Fruit fly (Drosophila melanogaster): Measurements from ENCODE around the gene brun.
A peak's percentile ranks its signal among the peaks of the same experiment; 100 is the strongest.

brun gene

DNA sequence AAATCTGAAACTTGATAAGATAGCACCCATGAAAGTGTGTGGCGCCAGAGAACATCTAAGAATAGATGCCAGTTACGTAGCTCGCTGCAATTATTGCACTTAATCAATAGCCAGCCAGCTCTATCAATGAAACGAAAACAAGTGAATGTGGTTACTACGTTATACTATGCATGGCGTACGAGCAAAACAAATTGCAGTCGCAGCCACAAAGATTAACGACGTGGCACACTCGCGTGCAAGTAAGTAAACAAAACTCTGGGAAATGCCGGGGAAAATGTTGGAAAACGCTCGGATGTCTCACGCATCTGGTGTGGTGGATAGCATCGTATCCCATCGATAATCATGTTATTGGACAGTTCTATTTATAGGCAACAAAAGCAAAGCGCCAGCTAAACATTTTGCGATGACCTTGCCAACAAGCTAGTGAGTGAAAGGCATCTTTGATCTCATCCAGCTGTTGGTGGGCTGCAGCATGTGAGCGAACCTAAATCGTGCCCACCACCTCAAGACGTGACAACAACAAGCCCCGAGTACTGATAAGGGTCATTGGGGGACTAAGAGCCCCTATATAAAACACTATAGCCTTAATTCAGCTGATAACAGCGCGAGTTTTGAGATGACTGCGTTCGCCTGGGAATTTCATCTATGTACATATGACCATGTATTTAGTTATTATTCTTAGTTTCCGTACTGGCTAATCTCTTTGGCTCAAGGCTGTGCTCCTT, 17.9 kb upstream of the brun start:
- TF ChIP-seq EcR (GFP tag; optimal IDR thresholded peaks at IDR 0.05) (peak; percentile 17), gl (tag; optimal IDR thresholded peaks at IDR 0.05) (no peak), CG12605 (GFP tag; IDR thresholded peaks at IDR 0.05) (no peak), CG32121 (GFP tag; IDR thresholded peaks at IDR 0.05) (0 out of 2 replicates have a peak, but pooled peaks have one; percentile 24)

DNA sequence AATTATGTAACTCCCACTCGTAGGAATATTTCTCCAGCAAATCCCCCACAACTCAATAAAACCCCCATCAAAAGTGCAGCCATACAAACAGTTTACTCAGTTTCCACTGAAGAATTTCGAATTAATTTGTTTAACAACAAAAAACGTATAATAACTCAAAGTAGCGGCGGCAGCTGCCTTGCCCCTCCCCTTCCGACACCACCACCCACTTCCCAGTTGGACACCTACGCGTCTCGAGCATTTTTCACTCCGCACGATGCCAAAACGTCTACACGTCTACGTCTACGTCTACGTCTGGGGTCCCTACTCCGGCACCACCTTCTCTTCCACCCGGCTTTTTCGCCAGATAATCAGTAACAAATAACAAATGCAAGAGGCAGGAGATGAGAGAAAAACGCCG, 15.2 kb upstream of the brun start:
- TF ChIP-seq CG13204 (GFP tag; optimal IDR thresholded peaks at IDR 0.05) = no peak
- 0 out of 2 replicates have a peak, but pooled peaks have one; percentile 15 for TF ChIP-seq Ets98B (GFP tag; IDR thresholded peaks at IDR 0.05)

DNA sequence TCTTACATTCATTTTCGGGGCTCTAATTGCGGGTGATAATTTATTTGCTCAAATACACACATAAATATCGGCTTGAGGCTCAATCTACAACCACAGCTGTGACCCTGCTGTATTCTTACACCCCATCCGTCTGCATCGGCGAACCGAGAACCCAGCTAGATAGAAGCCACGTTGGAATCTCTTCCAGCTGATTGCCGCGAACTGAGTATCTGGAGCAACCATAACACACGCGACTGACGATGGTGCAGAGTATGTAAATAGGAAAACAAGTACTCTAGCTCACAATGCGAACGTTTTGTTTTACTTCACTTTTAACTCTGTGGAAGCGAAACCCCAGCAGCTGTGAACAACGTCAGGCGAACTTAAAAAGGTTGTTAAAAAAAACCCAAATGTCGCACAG, 8.4 kb upstream of the brun start:
- TF ChIP-seq Pif1A (GFP tag; optimal IDR thresholded peaks at IDR 0.05) (no peak), CG17806 (tag; optimal IDR thresholded peaks at IDR 0.05) (no peak), CG9948 (tag; optimal IDR thresholded peaks at IDR 0.05) (no peak), CG12605 (GFP tag; IDR thresholded peaks at IDR 0.05) (no peak), CG34367 (tag; optimal IDR thresholded peaks at IDR 0.05) (no peak), CG8159 (tag; optimal IDR thresholded peaks at IDR 0.05) (no peak), EcR (GFP tag; optimal IDR thresholded peaks at IDR 0.05) (no peak), gl (tag; optimal IDR thresholded peaks at IDR 0.05) (no peak), CG13204 (GFP tag; optimal IDR thresholded peaks at IDR 0.05) (no peak), Ets98B (GFP tag; IDR thresholded peaks at IDR 0.05) (no peak), Snoo (tag; optimal IDR thresholded peaks at IDR 0.05) (no peak), CG8301 (tag; optimal IDR thresholded peaks at IDR 0.05) (no peak), fd96Ca (GFP tag; IDR thresholded peaks at IDR 0.05) (no peak; the same call in 2 of the 3 replicates), CG4496 (GFP tag; IDR thresholded peaks at IDR 0.05) (no peak), D1 (tag; optimal IDR thresholded peaks at IDR 0.05) (no peak)

DNA sequence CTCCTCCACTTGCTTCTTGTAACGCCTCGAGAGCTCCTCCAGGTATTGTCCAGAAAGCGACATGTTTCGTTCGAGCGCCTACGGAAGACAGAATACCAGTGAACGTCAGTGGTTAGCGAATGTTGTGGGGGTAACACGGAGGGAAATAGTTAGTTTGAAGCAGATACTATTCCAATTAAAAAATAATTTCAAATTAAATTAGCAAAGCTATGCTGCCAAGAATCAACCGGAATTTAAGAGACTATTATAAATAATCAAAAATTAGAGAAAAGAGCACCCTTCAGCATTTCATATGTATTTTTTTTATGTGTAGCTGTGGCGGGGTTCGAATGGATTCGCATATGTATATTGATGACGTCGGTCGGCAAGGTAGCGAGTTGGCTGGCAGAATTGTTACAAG, 5.1 kb upstream of the brun start:
- TF ChIP-seq CG10348 (GFP tag; IDR thresholded peaks at IDR 0.05) (no peak), CG13204 (GFP tag; optimal IDR thresholded peaks at IDR 0.05) (no peak), CG14655 (GFP tag; optimal IDR thresholded peaks at IDR 0.05) (no peak), CG17806 (tag; optimal IDR thresholded peaks at IDR 0.05) (no peak), CG4496 (GFP tag; IDR thresholded peaks at IDR 0.05) (peak; percentile 36; the same call in 1 of the 3 replicates), CG32121 (GFP tag; IDR thresholded peaks at IDR 0.05) (no peak), Ets98B (GFP tag; IDR thresholded peaks at IDR 0.05) (peak; percentile 28; the same call in 1 of the 2 replicates)

DNA sequence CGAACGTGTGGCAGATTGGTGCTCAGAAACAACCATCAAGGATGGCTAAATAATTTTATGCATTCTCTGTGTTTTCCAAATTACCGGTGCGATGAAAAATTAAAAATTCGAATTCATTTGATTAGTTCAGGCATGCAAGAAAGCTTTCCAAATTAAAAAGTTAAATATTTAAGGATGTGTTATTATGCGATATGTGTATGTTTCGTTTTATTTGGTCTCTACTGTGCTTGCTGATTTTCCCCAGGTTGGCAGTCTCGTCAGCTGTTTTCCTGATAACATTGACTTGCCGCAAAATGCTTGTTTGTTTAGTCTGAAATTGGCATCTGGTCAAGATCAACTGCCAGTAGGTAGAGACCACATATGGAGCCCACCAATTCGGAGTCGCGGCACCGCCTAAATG, 6.1 kb downstream of the brun start, which contains the start of gene CG2611:
TSS of gene CG2611 (plus strand) at position 299 of the 400 bp plus-strand sequence.
- TF ChIP-seq CG10348 (GFP tag; IDR thresholded peaks at IDR 0.05) = no peak
- TF ChIP-seq CG32121 (GFP tag; IDR thresholded peaks at IDR 0.05) = no peak; the same call in 1 of the 2 replicates
- TF ChIP-seq fd96Ca (GFP tag; IDR thresholded peaks at IDR 0.05) = no peak
- TF ChIP-seq CG8159 (tag; optimal IDR thresholded peaks at IDR 0.05) = no peak
- TF ChIP-seq CG34367 (tag; optimal IDR thresholded peaks at IDR 0.05) = no peak
- TF ChIP-seq Snoo (tag; optimal IDR thresholded peaks at IDR 0.05) = peak; percentile 45
- TF ChIP-seq Ets98B (GFP tag; IDR thresholded peaks at IDR 0.05) = peak; percentile 28; the same call in 1 of the 2 replicates
- no peak for TF ChIP-seq gl (tag; optimal IDR thresholded peaks at IDR 0.05)
- TF ChIP-seq EcR (GFP tag; optimal IDR thresholded peaks at IDR 0.05) = no peak
- no peak for TF ChIP-seq D1 (tag; optimal IDR thresholded peaks at IDR 0.05)
- peak; percentile 39 for TF ChIP-seq CG17806 (tag; optimal IDR thresholded peaks at IDR 0.05)
- no peak for TF ChIP-seq CG4496 (GFP tag; IDR thresholded peaks at IDR 0.05)
- TF ChIP-seq Pif1B (GFP tag; optimal IDR thresholded peaks at IDR 0.05) = no peak
- 0 out of 2 replicates have a peak, but pooled peaks have one; percentile 11 for TF ChIP-seq CG12605 (GFP tag; IDR thresholded peaks at IDR 0.05)
- no peak for TF ChIP-seq CG14655 (GFP tag; optimal IDR thresholded peaks at IDR 0.05)
- peak; percentile 41 for TF ChIP-seq CG15710 (tag; optimal IDR thresholded peaks at IDR 0.05)

DNA sequence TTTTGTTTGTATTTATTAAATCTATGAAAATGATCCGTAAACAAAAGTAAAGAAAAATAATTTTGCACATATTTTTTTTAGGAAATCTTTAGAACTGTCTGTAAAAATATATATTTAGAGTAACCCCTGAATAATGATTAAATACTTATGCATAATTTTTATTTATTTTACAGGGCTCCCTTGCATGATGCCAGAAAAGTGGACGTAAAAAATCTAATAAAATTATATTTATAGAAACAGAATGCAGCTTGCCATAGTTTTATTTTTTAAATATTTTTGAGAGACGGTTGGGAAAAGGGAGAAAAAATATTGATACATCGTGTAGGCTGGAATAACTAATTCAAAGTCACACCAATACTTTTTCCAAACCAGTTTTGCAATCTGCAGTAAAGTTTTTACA, 7.4 kb downstream of the brun start, which contains the start of gene CG18810:
TSS of gene CG18810 (plus strand) at position 301 of the 400 bp plus-strand sequence.
- TF ChIP-seq CG10348 (GFP tag; IDR thresholded peaks at IDR 0.05) = no peak
- no peak for TF ChIP-seq Pif1A (GFP tag; optimal IDR thresholded peaks at IDR 0.05)
- no peak for TF ChIP-seq CG17806 (tag; optimal IDR thresholded peaks at IDR 0.05)
- TF ChIP-seq Snoo (tag; optimal IDR thresholded peaks at IDR 0.05) = no peak
- no peak for TF ChIP-seq CG34367 (tag; optimal IDR thresholded peaks at IDR 0.05)
- TF ChIP-seq CG9948 (tag; optimal IDR thresholded peaks at IDR 0.05) = no peak
- TF ChIP-seq CG4496 (GFP tag; IDR thresholded peaks at IDR 0.05) = no peak
- TF ChIP-seq EcR (GFP tag; optimal IDR thresholded peaks at IDR 0.05) = no peak
- TF ChIP-seq D1 (tag; optimal IDR thresholded peaks at IDR 0.05) = no peak
- no peak for TF ChIP-seq CG12605 (GFP tag; IDR thresholded peaks at IDR 0.05)
- no peak for TF ChIP-seq fd96Ca (GFP tag; IDR thresholded peaks at IDR 0.05)
- TF ChIP-seq Pif1B (GFP tag; optimal IDR thresholded peaks at IDR 0.05) = no peak
- TF ChIP-seq CG13204 (GFP tag; optimal IDR thresholded peaks at IDR 0.05) = no peak
